Worm (Caenorhabditis elegans): ENCODE results near the gene lgc-22.

DNA sequence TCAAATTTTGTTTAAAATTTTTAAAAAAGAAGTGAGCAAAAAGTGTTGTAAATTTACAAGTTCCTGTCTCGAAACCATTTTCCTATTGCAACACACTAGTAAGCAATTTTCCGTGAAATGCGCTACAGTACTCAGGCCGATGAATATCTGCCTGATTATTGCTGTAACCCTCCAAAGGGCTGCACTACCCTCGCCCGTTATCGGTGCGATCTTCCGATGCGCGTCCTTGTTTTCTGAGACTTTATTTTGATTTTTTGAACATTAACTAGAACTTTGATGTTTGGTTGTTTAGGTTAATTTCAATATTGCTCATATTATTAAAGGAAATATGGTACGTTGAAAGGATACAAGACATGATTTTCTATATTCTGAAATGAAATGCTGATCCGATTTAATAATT lies 37.1 kb downstream of the lgc-22 start:
- no peak for TF ChIP-seq nhr-77 (tag; optimal IDR thresholded peaks at IDR 0.05)
- no peak for TF ChIP-seq snpc-4 (tag; optimal IDR thresholded peaks at IDR 0.05)
- no peak for TF ChIP-seq nhr-12 (tag; optimal IDR thresholded peaks at IDR 0.05)
- TF ChIP-seq nhr-76 (tag; optimal IDR thresholded peaks at IDR 0.05) = no peak

Data from whole organism, L1 larva.